Worm (Caenorhabditis elegans) whole organism, midembryonic: Measurements from ENCODE around the gene ZC84.6.

Experiments used
- cog-1 ChIP-seq: sonication (generic microtip); optimal IDR thresholded peaks from 2 replicates; lab custom pipeline; 2016; ENCODE audit warnings: missing genetic modification characterization, missing compliant biosample characterization
- klf-2 ChIP-seq: fragments of 200-800 bp; sonication (Bioruptor generic); conservative IDR thresholded peaks from 2 replicates; pipeline ENCODE4 v1.3.6; 2022; ENCODE audit warnings: missing genetic modification reagents, missing genetic modification characterization, missing compliant biosample characterization

- no peak for TF ChIP-seq klf-2 (GFP tag; lab: Robert Waterston, UW)
- no peak for TF ChIP-seq cog-1 (tag; lab: Kevin White, UChicago)
These were observed 36.8 kb downstream of the ZC84.6 start, which contains the start of gene dgk-3 for ce11 chrIII:9162634-9163118.
